Fruit fly (Drosophila melanogaster) whole organism, embryonic: ENCODE results near the gene crq.

Experiments used
- Adf1 ChIP-seq: fragments of 200-800 bp; sonication (Bioruptor generic); IDR thresholded peaks from 2 replicates; pipeline ENCODE4 v1.3.6; 2022; ENCODE audit warnings: missing biosample characterization, missing genetic modification characterization
- Asciz ChIP-seq: fragments of 200-800 bp; sonication (Bioruptor generic); optimal IDR thresholded peaks from 2 replicates; lab custom pipeline; 2017; ENCODE audit warnings: missing biosample characterization, mild to moderate bottlenecking, missing genetic modification characterization, missing genetic modification reagents
- BtbVII ChIP-seq: fragments of 200-800 bp; sonication (Bioruptor generic); optimal IDR thresholded peaks from 3 replicates; lab custom pipeline; 2017; ENCODE audit warnings: missing biosample characterization, mild to moderate bottlenecking, missing genetic modification characterization
- CG10654 ChIP-seq: fragments of 200-800 bp; sonication (Bioruptor generic); optimal IDR thresholded peaks from 2 replicates; lab custom pipeline; 2016; ENCODE audit warnings: missing biosample characterization, missing genetic modification characterization
- CG10979 ChIP-seq: fragments of 200-800 bp; sonication (Bioruptor generic); optimal IDR thresholded peaks from 2 replicates; lab custom pipeline; 2018; ENCODE audit warnings: missing biosample characterization, mild to moderate bottlenecking, missing genetic modification characterization, moderate library complexity
- CG12299 ChIP-seq: fragments of 200-800 bp; sonication (Bioruptor generic); optimal IDR thresholded peaks from 2 replicates; lab custom pipeline; 2018; ENCODE audit warnings: missing biosample characterization, mild to moderate bottlenecking, missing genetic modification characterization
- CG12769 ChIP-seq: fragments of 200-800 bp; sonication (Bioruptor generic); optimal IDR thresholded peaks from 2 replicates; lab custom pipeline; 2019; ENCODE audit warnings: missing biosample characterization, mild to moderate bottlenecking, missing genetic modification characterization, moderate library complexity
- CG14860 ChIP-seq: fragments of 200-800 bp; sonication (Bioruptor generic); IDR thresholded peaks from 3 replicates; pipeline ENCODE4 v1.3.6; 2022; ENCODE audit warnings: missing biosample characterization, missing genetic modification characterization; ENCODE audit not compliant: partially characterized antibody
- CG15601 ChIP-seq: fragments of 200-800 bp; sonication (Bioruptor generic); optimal IDR thresholded peaks from 3 replicates; lab custom pipeline; 2019; ENCODE audit warnings: missing biosample characterization, mild to moderate bottlenecking, missing genetic modification characterization, moderate library complexity
- CG16815 ChIP-seq: fragments of 200-800 bp; sonication (Bioruptor generic); optimal IDR thresholded peaks from 3 replicates; lab custom pipeline; 2017; ENCODE audit warnings: missing biosample characterization, mild to moderate bottlenecking, missing genetic modification characterization
- CG17359 ChIP-seq: fragments of 200-800 bp; sonication (Bioruptor generic); optimal IDR thresholded peaks from 3 replicates; lab custom pipeline; 2018; ENCODE audit warnings: missing biosample characterization, mild to moderate bottlenecking, missing genetic modification characterization, moderate library complexity
- CG17361 ChIP-seq: fragments of 200-800 bp; sonication (Bioruptor generic); IDR thresholded peaks from 3 replicates; pipeline ENCODE4 v1.3.6; 2022; ENCODE audit warnings: missing biosample characterization, missing genetic modification characterization
- CG17568 ChIP-seq: fragments of 200-800 bp; sonication (Bioruptor generic); optimal IDR thresholded peaks from 2 replicates; lab custom pipeline; 2018; ENCODE audit warnings: missing biosample characterization, mild to moderate bottlenecking, missing genetic modification characterization, moderate library complexity
- CG18262 ChIP-seq: fragments of 200-800 bp; optimal IDR thresholded peaks from 3 replicates; lab custom pipeline; 2019; ENCODE audit warnings: missing biosample characterization, mild to moderate bottlenecking, missing genetic modification characterization, moderate library complexity
- CG18599 ChIP-seq: fragments of 200-800 bp; sonication (Bioruptor generic); optimal IDR thresholded peaks from 3 replicates; lab custom pipeline; 2017; ENCODE audit warnings: missing biosample characterization, missing genetic modification characterization, mild to moderate bottlenecking, moderate library complexity, missing genetic modification reagents
- CG2202 ChIP-seq: fragments of 200-800 bp; sonication (Bioruptor generic); optimal IDR thresholded peaks from 2 replicates; lab custom pipeline; 2018; ENCODE audit warnings: missing biosample characterization, mild to moderate bottlenecking, missing genetic modification characterization
- CG2712 ChIP-seq: fragments of 200-800 bp; optimal IDR thresholded peaks from 3 replicates; lab custom pipeline; 2019; ENCODE audit warnings: missing biosample characterization, mild to moderate bottlenecking, missing genetic modification characterization, moderate library complexity
- CG31224 ChIP-seq: fragments of 200-800 bp; sonication (Bioruptor generic); IDR thresholded peaks from 2 replicates; pipeline ENCODE4 v1.3.6; 2022; ENCODE audit warnings: missing biosample characterization, missing genetic modification characterization
- CG34224 ChIP-seq: fragments of 200-800 bp; sonication (Bioruptor generic); IDR thresholded peaks from 3 replicates; pipeline ENCODE4 v1.3.6; 2022; ENCODE audit warnings: missing biosample characterization, missing genetic modification characterization; ENCODE audit not compliant: partially characterized antibody
- CG4328 ChIP-seq: fragments of 200-800 bp; sonication (Bioruptor generic); optimal IDR thresholded peaks from 3 replicates; lab custom pipeline; 2017; ENCODE audit warnings: missing biosample characterization, missing genetic modification reagents, missing genetic modification characterization
- CG4820 ChIP-seq: fragments of 200-800 bp; sonication (Bioruptor generic); optimal IDR thresholded peaks from 3 replicates; lab custom pipeline; 2016; ENCODE audit warnings: missing biosample characterization, missing genetic modification characterization
- CG6175 ChIP-seq: fragments of 200-800 bp; sonication (Bioruptor generic); IDR thresholded peaks from 3 replicates; pipeline ENCODE4 v1.3.6; 2022; ENCODE audit warnings: missing biosample characterization, missing genetic modification characterization
- CG8281 ChIP-seq: fragments of 200-800 bp; sonication (Bioruptor generic); optimal IDR thresholded peaks from 2 replicates; lab custom pipeline; 2018; ENCODE audit warnings: missing biosample characterization, mild to moderate bottlenecking, missing genetic modification characterization, moderate library complexity
- Dref ChIP-seq: fragments of 200-800 bp; sonication (Bioruptor generic); IDR thresholded peaks from 2 replicates; pipeline ENCODE4 v1.3.6; 2022; ENCODE audit warnings: missing biosample characterization, missing genetic modification characterization
- Hmr ChIP-seq: fragments of 200-800 bp; sonication (Bioruptor generic); optimal IDR thresholded peaks from 3 replicates; lab custom pipeline; 2017; ENCODE audit warnings: mild to moderate bottlenecking, missing biosample characterization, missing genetic modification reagents, missing genetic modification characterization
- Lhr ChIP-seq: fragments of 200-800 bp; sonication (Bioruptor generic); optimal IDR thresholded peaks from 3 replicates; lab custom pipeline; 2017; ENCODE audit warnings: mild to moderate bottlenecking, missing biosample characterization, missing genetic modification reagents, missing genetic modification characterization
- Mes4 ChIP-seq: fragments of 200-800 bp; sonication (Bioruptor generic); optimal IDR thresholded peaks from 2 replicates; lab custom pipeline; 2016; ENCODE audit warnings: missing biosample characterization, missing genetic modification characterization
- Nf-YA ChIP-seq: fragments of 200-800 bp; sonication (Bioruptor generic); IDR thresholded peaks from 2 replicates; pipeline ENCODE4 v1.3.6; 2022; ENCODE audit warnings: missing biosample characterization, missing genetic modification characterization
- Oaz ChIP-seq: fragments of 200-800 bp; sonication (Bioruptor generic); IDR thresholded peaks from 2 replicates; pipeline ENCODE4 v1.3.6; 2022; ENCODE audit warnings: missing biosample characterization, missing genetic modification characterization
- PHDP ChIP-seq: fragments of 200-800 bp; sonication (Bioruptor generic); optimal IDR thresholded peaks from 3 replicates; lab custom pipeline; 2018; ENCODE audit warnings: missing biosample characterization, mild to moderate bottlenecking, missing genetic modification characterization, moderate library complexity
- Pdp1 ChIP-seq, 2 experiments: fragments of 200-800 bp; sonication (Bioruptor generic); optimal IDR thresholded peaks; 3 replicates each; lab custom pipeline; 2016; ENCODE audit warnings: missing biosample characterization in 2 of 2, missing genetic modification characterization in 2 of 2, mild to moderate bottlenecking in 1 of 2, moderate library complexity in 1 of 2
- Scr ChIP-seq: fragments of 200-800 bp; sonication (Bioruptor generic); IDR thresholded peaks from 2 replicates; pipeline ENCODE4 v1.3.6; 2022; ENCODE audit warnings: missing biosample characterization, missing genetic modification characterization; ENCODE audit not compliant: partially characterized antibody
- Trl ChIP-seq, 3 experiments: fragments of >200 bp in 2 of 3; fragments of 200-800 bp in 1 of 3; sonication (Bioruptor generic) in 1 of 3; optimal IDR thresholded peaks; 2 replicates in 1 of 3; 3 replicates in 2 of 3; lab custom pipeline; 2016 to 2017; ENCODE audit warnings: missing biosample characterization in 1 of 3, missing genetic modification characterization in 1 of 3
- br ChIP-seq: fragments of >200 bp; optimal IDR thresholded peaks from 2 replicates; lab custom pipeline; 2017
- btn ChIP-seq: fragments of 200-800 bp; sonication (Bioruptor generic); optimal IDR thresholded peaks from 2 replicates; lab custom pipeline; 2016; ENCODE audit warnings: missing biosample characterization, missing genetic modification characterization
- dmrt99B ChIP-seq: fragments of 200-800 bp; sonication (Bioruptor generic); optimal IDR thresholded peaks from 2 replicates; lab custom pipeline; 2018; ENCODE audit warnings: missing biosample characterization, mild to moderate bottlenecking, missing genetic modification characterization, moderate library complexity
- eyg ChIP-seq: fragments of 200-800 bp; sonication (Bioruptor generic); optimal IDR thresholded peaks from 3 replicates; lab custom pipeline; 2016; ENCODE audit warnings: missing biosample characterization, missing genetic modification characterization
- fd64A ChIP-seq: fragments of 200-800 bp; sonication (Bioruptor generic); optimal IDR thresholded peaks from 3 replicates; lab custom pipeline; 2018; ENCODE audit warnings: missing biosample characterization, mild to moderate bottlenecking, missing genetic modification characterization
- ftz-f1 ChIP-seq: fragments of 200-800 bp; sonication (Bioruptor generic); optimal IDR thresholded peaks from 2 replicates; lab custom pipeline; 2016; ENCODE audit warnings: missing biosample characterization, missing genetic modification characterization
- gcm ChIP-seq: fragments of 200-800 bp; sonication (Bioruptor generic); optimal IDR thresholded peaks from 2 replicates; lab custom pipeline; 2019; ENCODE audit warnings: missing biosample characterization, mild to moderate bottlenecking, missing genetic modification characterization, moderate library complexity
- gsb-n ChIP-seq: fragments of 200-800 bp; sonication (Bioruptor generic); optimal IDR thresholded peaks from 3 replicates; lab custom pipeline; 2018; ENCODE audit warnings: missing biosample characterization, mild to moderate bottlenecking, missing genetic modification characterization
- kay ChIP-seq: fragments of 200-800 bp; sonication (Bioruptor generic); optimal IDR thresholded peaks from 2 replicates; lab custom pipeline; 2016; ENCODE audit warnings: missing biosample characterization, missing genetic modification characterization
- onecut ChIP-seq: fragments of 200-800 bp; sonication (Bioruptor generic); IDR thresholded peaks from 2 replicates; pipeline ENCODE4 v1.3.6; 2022; ENCODE audit warnings: missing biosample characterization, missing genetic modification characterization
- pan ChIP-seq, 4 experiments: fragments of >200 bp in 3 of 4; fragments of 200-800 bp in 1 of 4; sonication (Bioruptor generic) in 1 of 4; optimal IDR thresholded peaks in 3 of 4; IDR thresholded peaks in 1 of 4; 2 replicates each; pipeline versions ENCODE4 v1.3.6 to Lab custom; 2017 to 2022; ENCODE audit warnings: missing biosample characterization in 2 of 4, missing genetic modification characterization in 2 of 4, mixed read lengths in 1 of 4
- repo ChIP-seq: fragments of 200-800 bp; sonication (Bioruptor generic); optimal IDR thresholded peaks from 2 replicates; lab custom pipeline; 2016; ENCODE audit warnings: missing biosample characterization, missing genetic modification characterization
- ro ChIP-seq: fragments of 200-800 bp; sonication (Bioruptor generic); IDR thresholded peaks from 2 replicates; pipeline ENCODE4 v1.3.6; 2022; ENCODE audit warnings: missing biosample characterization, missing genetic modification characterization
- sens ChIP-seq: fragments of 200-800 bp; sonication (Bioruptor generic); peaks from one replicate; lab custom pipeline; 2016; ENCODE audit warnings: missing biosample characterization, missing genetic modification characterization
- tap ChIP-seq: fragments of 200-800 bp; optimal IDR thresholded peaks from 3 replicates; lab custom pipeline; 2019; ENCODE audit warnings: missing biosample characterization, mild to moderate bottlenecking, missing genetic modification characterization, moderate library complexity
- usp ChIP-seq: fragments of >200 bp; optimal IDR thresholded peaks from 2 replicates; lab custom pipeline; 2017; ENCODE audit warnings: missing biosample characterization, missing genetic modification characterization
- wek ChIP-seq: fragments of 200-800 bp; sonication (Bioruptor generic); optimal IDR thresholded peaks from 3 replicates; lab custom pipeline; 2018; ENCODE audit warnings: missing biosample characterization, mild to moderate bottlenecking, missing genetic modification characterization, moderate library complexity

crq gene

dm6 chr2L:469912-470311 lies 17.1 kb upstream of the crq start:
- TF ChIP-seq wek (peak; percentile 7), btn (GFP tag; lab: Kevin White, UChicago) (no peak), CG12769 (tag; lab: Kevin White, UChicago) (peak; percentile 17), eyg (no peak), pan (optimal IDR thresholded peaks at IDR 0.05; lab: Kevin White, UChicago) (no peak), pan (GFP tag; optimal IDR thresholded peaks at IDR 0.05 in 1 of 2, IDR thresholded peaks at IDR 0.05 in 1 of 2) (no peak), Nf-YA (GFP tag; lab: Robert Waterston, UW) (0 out of 2 replicates have a peak, but pooled peaks have one; percentile 21), sens (GFP tag; lab: Kevin White, UChicago) (peak; percentile 58), dmrt99B (no peak), Adf1 (no peak), Hmr (peak; percentile 6), ro (no peak), gsb-n (tag; lab: Kevin White, UChicago) (peak; percentile 9), CG34224 (GFP tag; lab: Robert Waterston, UW) (no peak), CG2202 (tag; lab: Kevin White, UChicago) (peak; percentile 45), BtbVII (GFP tag; lab: Kevin White, UChicago) (no peak), Lhr (GFP tag; lab: Kevin White, UChicago) (no peak), CG31224 (GFP tag; lab: Robert Waterston, UW) (no peak), CG18262 (tag; lab: Kevin White, UChicago) (no peak), CG17568 (peak; percentile 31), CG4328 (GFP tag; lab: Kevin White, UChicago) (no peak), CG17361 (GFP tag; lab: Robert Waterston, UW) (no peak), CG12299 (tag; lab: Kevin White, UChicago) (peak; percentile 7), usp (GFP tag; lab: Kevin White, UChicago) (no peak), CG8281 (tag; lab: Kevin White, UChicago) (no peak), kay (GFP tag; lab: Kevin White, UChicago) (no peak), CG15601 (tag; lab: Kevin White, UChicago) (peak; percentile 31), repo (GFP tag; lab: Kevin White, UChicago) (no peak), PHDP (tag; lab: Kevin White, UChicago) (peak; percentile 13), onecut (GFP tag; lab: Robert Waterston, UW) (peak; percentile 67), CG17359 (tag; lab: Kevin White, UChicago) (peak; percentile 27), br (lab: Kevin White, UChicago) (no peak), Trl (optimal IDR thresholded peaks at IDR 0.05; lab: Kevin White, UChicago) (no peak), Trl (GFP tag; optimal IDR thresholded peaks at IDR 0.05; lab: Kevin White, UChicago) (no peak), CG2712 (peak; percentile 17), tap (tag; lab: Kevin White, UChicago) (peak; percentile 8), Pdp1 (GFP tag; optimal IDR thresholded peaks at IDR 0.05; lab: Kevin White, UChicago) (no peak), ftz-f1 (no peak), CG10654 (GFP tag; lab: Kevin White, UChicago) (peak; percentile 8), Mes4 (GFP tag; lab: Kevin White, UChicago) (no peak), Oaz (GFP tag; lab: Robert Waterston, UW) (no peak), CG10979 (tag; lab: Kevin White, UChicago) (peak; percentile 1), fd64A (GFP tag; lab: Kevin White, UChicago) (peak; percentile 35), CG4820 (GFP tag; lab: Kevin White, UChicago) (no peak), gcm (GFP tag; lab: Kevin White, UChicago) (peak; percentile 24), CG14860 (GFP tag; lab: Robert Waterston, UW) (no peak), Scr (GFP tag; lab: Robert Waterston, UW) (no peak), CG6175 (GFP tag; lab: Robert Waterston, UW) (no peak), Dref (GFP tag; lab: Robert Waterston, UW) (no peak), CG16815 (peak; percentile 10), CG18599 (peak; percentile 40), Asciz (peak; percentile 67)
